Fruit fly (Drosophila melanogaster): Measurements from ENCODE around the gene CG12811.

CG12811 gene

DNA sequence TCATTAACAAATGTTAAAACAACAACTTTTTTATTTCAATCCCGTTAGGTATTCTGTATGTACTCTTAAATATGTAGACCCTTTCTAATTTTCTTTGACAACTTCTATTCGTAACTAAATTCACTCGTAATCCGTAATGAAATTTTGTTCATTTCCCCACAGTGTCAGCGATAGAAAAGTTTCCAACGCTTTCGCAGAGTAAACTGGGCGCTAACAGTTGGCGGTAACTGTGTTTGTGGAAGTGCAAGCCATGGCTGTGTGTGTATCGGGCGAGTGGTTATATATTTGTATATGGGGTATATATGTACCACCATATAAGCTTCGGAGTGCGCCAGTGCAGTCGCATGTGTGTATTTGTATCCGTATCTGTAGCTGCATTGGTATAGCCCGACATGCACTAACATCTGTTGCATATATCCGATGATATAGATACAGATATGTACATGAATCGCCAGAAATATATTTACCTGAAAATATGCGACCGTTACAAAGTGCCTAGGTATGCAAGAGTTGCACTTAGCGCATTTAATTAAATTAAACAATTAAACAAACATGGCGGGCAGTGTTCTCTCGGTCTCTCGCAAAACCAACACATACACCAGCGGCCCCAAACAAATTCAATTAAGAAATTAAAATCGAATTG, 33.0 kb upstream of the CG12811 start:
- TF ChIP-seq Abd-B (GFP tag; optimal IDR thresholded peaks at IDR 0.05), result no peak
- no peak for TF ChIP-seq tai (GFP tag; optimal IDR thresholded peaks at IDR 0.05)
- TF ChIP-seq fru (GFP tag; optimal IDR thresholded peaks at IDR 0.05), result no peak
- peak; percentile 22 for TF ChIP-seq rgr (GFP tag; optimal IDR thresholded peaks at IDR 0.05)
- TF ChIP-seq HLH106 (tag; optimal IDR thresholded peaks at IDR 0.05), result peak; percentile 32
- peak in 1 of 2 experiments; percentile 28 for TF ChIP-seq foxo (GFP tag; optimal IDR thresholded peaks at IDR 0.05)
- TF ChIP-seq Hnf4 (GFP tag; optimal IDR thresholded peaks at IDR 0.05), result peak; percentile 42
- TF ChIP-seq CG9705 (GFP tag; optimal IDR thresholded peaks at IDR 0.05), result no peak
- TF ChIP-seq pan (optimal IDR thresholded peaks at IDR 0.05), result no peak
- TF ChIP-seq Jra (GFP tag; optimal IDR thresholded peaks at IDR 0.05), result no peak
- no peak for TF ChIP-seq GATAd (GFP tag; optimal IDR thresholded peaks at IDR 0.05)
- peak; percentile 34 for TF ChIP-seq ey (GFP tag; optimal IDR thresholded peaks at IDR 0.05)
- peak; percentile 78 for TF ChIP-seq woc (GFP tag; optimal IDR thresholded peaks at IDR 0.05)
- TF ChIP-seq Sp1 (GFP tag; optimal IDR thresholded peaks at IDR 0.05), result no peak
- no peak for TF ChIP-seq lola (GFP tag; optimal IDR thresholded peaks at IDR 0.05)
- peak; percentile 25 for TF ChIP-seq Dif (GFP tag; optimal IDR thresholded peaks at IDR 0.05; ENCODE audit: partially characterized antibody)
- TF ChIP-seq Hr83 (GFP tag; optimal IDR thresholded peaks at IDR 0.05; ENCODE audit: poor library complexity, severe bottlenecking), result no peak
- TF ChIP-seq Hr78 (GFP tag; optimal IDR thresholded peaks at IDR 0.05), result no peak
- no peak for TF ChIP-seq sv (GFP tag; optimal IDR thresholded peaks at IDR 0.05)
- no peak for TF ChIP-seq Dfd (GFP tag; optimal IDR thresholded peaks at IDR 0.05)
- TF ChIP-seq psq (GFP tag; optimal IDR thresholded peaks at IDR 0.05), result no peak
- TF ChIP-seq h (GFP tag; optimal IDR thresholded peaks at IDR 0.05), result peak; percentile 44

DNA sequence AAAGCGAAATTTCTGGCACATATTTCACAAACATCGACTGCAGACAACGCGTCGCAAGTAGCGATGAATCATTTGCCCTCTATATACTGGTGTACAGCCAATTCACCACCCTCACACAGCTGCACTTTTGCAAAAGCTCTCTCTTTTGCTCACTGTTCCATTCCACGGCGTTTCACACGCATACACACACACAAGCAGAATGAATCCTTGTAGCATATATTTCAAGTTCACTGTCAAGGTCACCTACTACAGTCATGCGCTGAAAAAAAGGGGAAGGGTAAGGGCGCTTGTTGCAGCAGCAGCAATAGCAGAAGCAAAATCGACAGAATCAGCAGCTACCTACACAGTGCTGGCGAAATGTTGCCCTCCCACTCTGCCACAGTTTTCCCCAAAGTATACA, 32.1 kb upstream of the CG12811 start:
- TF ChIP-seq OdsH (GFP tag; optimal IDR thresholded peaks at IDR 0.05) (peak; percentile 6), fru (GFP tag; optimal IDR thresholded peaks at IDR 0.05) (peak; percentile 33), N (GFP tag; optimal IDR thresholded peaks at IDR 0.05) (peak; percentile 22), Jra (GFP tag; optimal IDR thresholded peaks at IDR 0.05) (peak; percentile 1), Abd-B (GFP tag; optimal IDR thresholded peaks at IDR 0.05) (no peak)

DNA sequence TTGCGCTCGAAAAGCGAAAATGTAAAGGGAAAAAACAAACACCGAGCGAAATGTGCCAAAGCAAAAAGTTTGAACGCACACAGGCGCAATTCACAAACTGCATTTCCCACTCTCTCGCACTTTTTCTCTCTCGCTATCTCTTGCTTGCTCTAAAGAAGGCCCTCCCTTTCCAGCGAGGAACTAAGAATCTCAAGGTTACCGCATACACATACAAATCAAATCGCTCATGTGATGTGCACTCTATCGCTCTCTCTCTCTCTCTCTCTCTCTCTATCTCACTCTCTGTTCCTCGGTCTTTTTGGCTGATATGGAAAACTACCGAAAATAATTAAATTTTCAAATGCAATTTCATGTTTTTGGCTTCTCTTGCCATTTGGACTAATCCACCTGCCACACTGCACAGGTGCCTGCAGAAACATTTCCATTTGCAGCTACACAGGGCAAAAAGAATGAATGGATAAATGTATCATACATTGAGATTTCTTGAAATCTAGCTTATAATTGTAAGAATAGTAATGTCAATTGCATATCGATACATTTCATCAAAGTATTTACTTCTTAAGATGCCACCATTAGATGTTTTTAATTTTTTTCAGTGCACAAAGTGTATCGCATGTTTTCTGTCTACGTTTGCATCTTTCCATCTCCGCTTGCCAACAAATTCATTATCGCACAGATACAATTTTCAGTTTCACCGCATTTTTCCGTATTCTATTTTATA, 30.8 kb upstream of the CG12811 start:
- peak; percentile 80 for TF ChIP-seq rgr (GFP tag; optimal IDR thresholded peaks at IDR 0.05)
- TF ChIP-seq Dif (GFP tag; optimal IDR thresholded peaks at IDR 0.05; ENCODE audit: partially characterized antibody), result peak; percentile 32
- peak; percentile 53 for TF ChIP-seq tai (GFP tag; optimal IDR thresholded peaks at IDR 0.05)
- peak; percentile 66 for TF ChIP-seq OdsH (GFP tag; optimal IDR thresholded peaks at IDR 0.05)
- no peak for TF ChIP-seq Myc (optimal IDR thresholded peaks at IDR 0.05)
- peak; percentile 57 for TF ChIP-seq Jra (GFP tag; optimal IDR thresholded peaks at IDR 0.05)
- peak in 1 of 2 experiments; percentile 75 for TF ChIP-seq foxo (GFP tag; optimal IDR thresholded peaks at IDR 0.05)
- no peak for TF ChIP-seq Hr83 (GFP tag; optimal IDR thresholded peaks at IDR 0.05; ENCODE audit: poor library complexity, severe bottlenecking)
- TF ChIP-seq dmrt93B (GFP tag; optimal IDR thresholded peaks at IDR 0.05), result peak; percentile 11
- TF ChIP-seq h (GFP tag; optimal IDR thresholded peaks at IDR 0.05), result peak; percentile 73
- no peak for TF ChIP-seq Dfd (GFP tag; optimal IDR thresholded peaks at IDR 0.05)
- TF ChIP-seq dsf (GFP tag; optimal IDR thresholded peaks at IDR 0.05; ENCODE audit: borderline replicate concordance), result peak; percentile 29
- no peak for TF ChIP-seq jim (GFP tag; optimal IDR thresholded peaks at IDR 0.05)
- TF ChIP-seq N (GFP tag; optimal IDR thresholded peaks at IDR 0.05), result peak; percentile 24
- peak; percentile 43 for TF ChIP-seq Sp1 (GFP tag; optimal IDR thresholded peaks at IDR 0.05)
- TF ChIP-seq Rel (GFP tag; optimal IDR thresholded peaks at IDR 0.05), result no peak
- TF ChIP-seq Rel (tag; optimal IDR thresholded peaks at IDR 0.05), result no peak
- peak; percentile 38 for TF ChIP-seq psq (GFP tag; optimal IDR thresholded peaks at IDR 0.05)
- TF ChIP-seq fru (GFP tag; optimal IDR thresholded peaks at IDR 0.05), result peak; percentile 67
- TF ChIP-seq Hnf4 (GFP tag; optimal IDR thresholded peaks at IDR 0.05), result peak; percentile 71
- peak; percentile 24 for TF ChIP-seq brk (GFP tag; optimal IDR thresholded peaks at IDR 0.05)
- peak; percentile 58 for TF ChIP-seq HLH106 (tag; optimal IDR thresholded peaks at IDR 0.05)
- TF ChIP-seq woc (GFP tag; optimal IDR thresholded peaks at IDR 0.05), result peak; percentile 20
- peak in 1 of 2 experiments; percentile 3 for TF ChIP-seq dl (GFP tag; optimal IDR thresholded peaks at IDR 0.05; ENCODE audit: insufficient read depth in 1 of 2, partially characterized antibody in 2 of 2)
- TF ChIP-seq br (GFP tag; optimal IDR thresholded peaks at IDR 0.05), result peak; percentile 52
- TF ChIP-seq ey (GFP tag; optimal IDR thresholded peaks at IDR 0.05), result peak; percentile 79
